Fruit fly (Drosophila melanogaster) whole organism, prepupa: ENCODE measurements around the gene gdl.

ENCODE experiments used
- CG9139 ChIP-seq: fragments of 200-800 bp; sonication (Bioruptor generic); optimal IDR thresholded peaks from 3 replicates; lab custom pipeline; 2017; ENCODE audit warnings: missing biosample characterization, mild to moderate bottlenecking, missing genetic modification characterization
- eg ChIP-seq: fragments of 200-800 bp; sonication (Bioruptor generic); IDR thresholded peaks from 3 replicates; pipeline ENCODE4 v1.3.6; 2022; ENCODE audit warnings: missing biosample characterization, missing genetic modification characterization

DNA sequence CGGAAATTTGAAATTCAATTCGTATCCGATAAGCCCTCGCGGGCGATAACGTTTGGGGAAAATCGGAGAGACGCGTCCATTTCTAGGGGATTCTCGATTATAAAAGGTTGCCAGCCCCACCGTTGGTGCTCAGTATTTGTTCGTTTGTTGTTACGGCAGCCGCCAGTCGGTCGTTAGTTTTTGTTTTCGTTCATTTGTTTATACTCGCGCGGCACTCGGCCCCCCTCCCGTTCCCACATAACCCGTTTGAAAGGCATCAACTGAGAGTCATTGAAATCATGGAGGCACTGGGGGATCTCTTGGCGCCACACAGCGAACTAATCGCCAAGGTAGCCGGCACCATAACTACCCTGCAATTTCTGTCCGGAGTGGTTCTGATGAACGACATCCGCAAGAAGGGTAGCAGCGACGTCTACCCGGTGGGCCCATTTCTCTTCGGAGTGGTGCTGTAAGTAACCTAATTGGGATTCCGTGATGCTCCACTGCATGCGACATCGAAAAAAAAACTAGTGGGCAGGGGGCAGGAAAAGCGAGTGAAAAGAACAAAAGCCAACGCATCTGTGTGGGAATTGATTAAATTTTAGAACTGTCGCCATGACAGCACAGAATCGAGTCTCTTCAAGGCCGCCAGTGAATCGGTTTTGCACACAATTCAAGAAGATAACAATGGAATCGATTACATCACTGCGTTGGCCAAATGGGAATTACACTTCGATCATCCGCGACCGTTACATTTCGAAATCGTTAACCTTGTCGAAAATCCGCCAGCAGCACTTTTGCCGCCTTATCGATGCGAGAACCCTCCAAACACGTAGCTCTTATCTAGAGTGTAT, 8.2 kb upstream of the gdl start, which contains the start of gene CG7272:
- no peak for TF ChIP-seq CG9139 (GFP tag; lab: Kevin White, UChicago)
- TF ChIP-seq eg = no peak; the same call in 1 of the 3 replicates
